Fruit fly (Drosophila melanogaster): ENCODE data around the gene alpha-Est4.
A peak's percentile ranks its signal among the peaks of the same experiment; 100 is the strongest.

The alpha-Est4 gene

dm6 chr3R:7504989-7505761 is 33.2 kb downstream of the alpha-Est4 start, which contains the start of gene alpha-Est9 (continued):
- TF ChIP-seq CG13775 (GFP tag; optimal IDR thresholded peaks at IDR 0.05), result no peak
- no peak for TF ChIP-seq CG16863 (GFP tag; optimal IDR thresholded peaks at IDR 0.05)
- TF ChIP-seq CG33557 (GFP tag; optimal IDR thresholded peaks at IDR 0.05), result no peak
- TF ChIP-seq CG17186 (GFP tag; optimal IDR thresholded peaks at IDR 0.05), result no peak
- no peak for TF ChIP-seq CG10366 (GFP tag; IDR thresholded peaks at IDR 0.05)
- TF ChIP-seq CG6813 (GFP tag; optimal IDR thresholded peaks at IDR 0.05), result no peak
- TF ChIP-seq fd102C (GFP tag; optimal IDR thresholded peaks at IDR 0.05), result no peak
- TF ChIP-seq kni (GFP tag; optimal IDR thresholded peaks at IDR 0.05), result no peak
- TF ChIP-seq sima (GFP tag; optimal IDR thresholded peaks at IDR 0.05), result no peak
- TF ChIP-seq CG11504 (tag; optimal IDR thresholded peaks at IDR 0.05), result no peak
- no peak for TF ChIP-seq Sry-β (GFP tag; optimal IDR thresholded peaks at IDR 0.05)
- peak; percentile 48; the same call in 1 of the 2 replicates for TF ChIP-seq Bgb (GFP tag; IDR thresholded peaks at IDR 0.05; ENCODE audit: partially characterized antibody)
- no peak for TF ChIP-seq CG11723 (GFP tag; optimal IDR thresholded peaks at IDR 0.05)

- peak; percentile 55; the same call in 1 of the 2 replicates for TF ChIP-seq rib (GFP tag; IDR thresholded peaks at IDR 0.05)
- TF ChIP-seq sug (tag; optimal IDR thresholded peaks at IDR 0.05), result peak; percentile 15
- no peak for TF ChIP-seq HmgD (GFP tag; optimal IDR thresholded peaks at IDR 0.05)
- no peak for TF ChIP-seq CG11723 (GFP tag; optimal IDR thresholded peaks at IDR 0.05)
- TF ChIP-seq Med (GFP tag), result peak; percentile 76
- TF ChIP-seq chinmo (GFP tag; IDR thresholded peaks at IDR 0.05; ENCODE audit: partially characterized antibody), result 0 out of 4 replicates have a peak, but pooled peaks have one; percentile 40
- TF ChIP-seq sd (tag; optimal IDR thresholded peaks at IDR 0.05), result peak; percentile 48
- TF ChIP-seq CG32532 (GFP tag; IDR thresholded peaks at IDR 0.05), result 0 out of 2 replicates have a peak, but pooled peaks have one; percentile 21
- TF ChIP-seq CG12769 (tag; optimal IDR thresholded peaks at IDR 0.05), result peak; percentile 45
Observed at dm6 chr3R:7503216-7503615, 35.2 kb downstream of the alpha-Est4 start.

dm6 chr3R:7502276-7502675 is 36.1 kb downstream of the alpha-Est4 start, which contains the start of gene Mics1:
Gene Mics1 (minus strand): TSS chr3R:7502376.
- TF ChIP-seq CG15073 (GFP tag; optimal IDR thresholded peaks at IDR 0.05) (no peak), Opbp (GFP tag; IDR thresholded peaks at IDR 0.05; ENCODE audit: partially characterized antibody) (no peak), CG17361 (GFP tag; IDR thresholded peaks at IDR 0.05) (no peak), sd (tag; optimal IDR thresholded peaks at IDR 0.05) (peak; percentile 52), CG9876 (GFP tag; optimal IDR thresholded peaks at IDR 0.05) (no peak), sob (GFP tag; IDR thresholded peaks at IDR 0.05) (no peak), gem (tag; optimal IDR thresholded peaks at IDR 0.05) (peak; percentile 44)

- TF ChIP-seq Meics (GFP tag; optimal IDR thresholded peaks at IDR 0.05) (peak; percentile 36), Spps (tag; optimal IDR thresholded peaks at IDR 0.05) (no peak), CG12299 (tag; optimal IDR thresholded peaks at IDR 0.05) (no peak), CG7271 (tag; optimal IDR thresholded peaks at IDR 0.05) (no peak), Camta (GFP tag; optimal IDR thresholded peaks at IDR 0.05) (no peak), peb (GFP tag; IDR thresholded peaks at IDR 0.05) (no peak), CG4617 (GFP tag; optimal IDR thresholded peaks at IDR 0.05; ENCODE audit: borderline replicate concordance) (no peak), lola (GFP tag; optimal IDR thresholded peaks at IDR 0.05) (no peak), CG14667 (GFP tag; IDR thresholded peaks at IDR 0.05) (no peak), CG43689 (GFP tag; IDR thresholded peaks at IDR 0.05) (no peak), nerfin-2 (GFP tag; IDR thresholded peaks at IDR 0.05; ENCODE audit: partially characterized antibody) (no peak), CG17612 (GFP tag; IDR thresholded peaks at IDR 0.05) (0 out of 2 replicates have a peak, but pooled peaks have one; percentile 24), CG16815 (GFP tag; optimal IDR thresholded peaks at IDR 0.05) (no peak), CG3995 (GFP tag; optimal IDR thresholded peaks at IDR 0.05) (no peak), wdn (GFP tag; IDR thresholded peaks at IDR 0.05) (no peak), CG2202 (tag; optimal IDR thresholded peaks at IDR 0.05) (no peak), CG8359 (GFP tag; optimal IDR thresholded peaks at IDR 0.05; ENCODE audit: borderline replicate concordance) (no peak), chm (GFP tag; IDR thresholded peaks at IDR 0.05) (no peak)
Observed at dm6 chr3R:7500513-7500912, 37.9 kb downstream of the alpha-Est4 start.

Data from whole organism, embryonic.